Fruit fly (Drosophila melanogaster) whole organism, embryonic: Measurements from ENCODE around the gene CG6041.
A peak's percentile ranks its signal among the peaks of the same experiment; 100 is the strongest.

Source experiments
- Aef1 ChIP-seq: fragments of 200-800 bp; sonication (Bioruptor generic); IDR thresholded peaks from 3 replicates; pipeline ENCODE4 v1.3.6; 2022; ENCODE audit warnings: missing biosample characterization, missing genetic modification characterization
- Bteb2 ChIP-seq: fragments of 200-800 bp; sonication (Bioruptor generic); optimal IDR thresholded peaks from 2 replicates; lab custom pipeline; 2016; ENCODE audit warnings: missing biosample characterization, missing genetic modification characterization
- CG10267 ChIP-seq: fragments of 200-800 bp; sonication (Bioruptor generic); optimal IDR thresholded peaks from 2 replicates; lab custom pipeline; 2018; ENCODE audit warnings: missing biosample characterization, mild to moderate bottlenecking, missing genetic modification characterization, moderate library complexity
- CG11504 ChIP-seq: fragments of 200-800 bp; sonication (Bioruptor generic); optimal IDR thresholded peaks from 3 replicates; lab custom pipeline; 2019; ENCODE audit warnings: missing biosample characterization, mild to moderate bottlenecking, missing genetic modification characterization, moderate library complexity
- CG12391 ChIP-seq: fragments of 200-800 bp; sonication (Bioruptor generic); optimal IDR thresholded peaks from 3 replicates; lab custom pipeline; 2018; ENCODE audit warnings: missing biosample characterization, mild to moderate bottlenecking, missing genetic modification characterization, moderate library complexity
- CG12659 ChIP-seq: fragments of 200-800 bp; sonication (Bioruptor generic); optimal IDR thresholded peaks from 3 replicates; lab custom pipeline; 2017; ENCODE audit warnings: mild to moderate bottlenecking, missing biosample characterization, missing genetic modification reagents, missing genetic modification characterization
- CG14050 ChIP-seq: fragments of 200-800 bp; sonication (Bioruptor generic); IDR thresholded peaks from 3 replicates; pipeline ENCODE4 v1.3.6; 2022; ENCODE audit warnings: missing biosample characterization, missing genetic modification characterization
- CG17568 ChIP-seq: fragments of 200-800 bp; sonication (Bioruptor generic); optimal IDR thresholded peaks from 2 replicates; lab custom pipeline; 2018; ENCODE audit warnings: missing biosample characterization, mild to moderate bottlenecking, missing genetic modification characterization, moderate library complexity
- CG18011 ChIP-seq: fragments of 200-800 bp; sonication (Bioruptor generic); optimal IDR thresholded peaks from 2 replicates; lab custom pipeline; 2017; ENCODE audit warnings: missing biosample characterization, missing genetic modification characterization, mild to moderate bottlenecking, moderate library complexity, missing genotype
- CG18599 ChIP-seq: fragments of 200-800 bp; sonication (Bioruptor generic); optimal IDR thresholded peaks from 3 replicates; lab custom pipeline; 2017; ENCODE audit warnings: missing biosample characterization, missing genetic modification characterization, mild to moderate bottlenecking, moderate library complexity, missing genetic modification reagents
- CG2120 ChIP-seq: fragments of 200-800 bp; sonication (Bioruptor generic); optimal IDR thresholded peaks from 3 replicates; lab custom pipeline; 2016; ENCODE audit warnings: missing biosample characterization, missing genetic modification characterization
- CG2129 ChIP-seq: fragments of 200-800 bp; sonication (Bioruptor generic); IDR thresholded peaks from 2 replicates; pipeline ENCODE4 v1.3.6; 2022; ENCODE audit warnings: missing biosample characterization, missing genetic modification characterization; ENCODE audit not compliant: partially characterized antibody
- CG32767 ChIP-seq: fragments of 200-800 bp; sonication (Bioruptor generic); IDR thresholded peaks from 2 replicates; pipeline ENCODE4 v1.3.6; 2022; ENCODE audit warnings: missing biosample characterization, missing genetic modification characterization
- CG33557 ChIP-seq: fragments of 200-800 bp; sonication (Bioruptor generic); optimal IDR thresholded peaks from 2 replicates; lab custom pipeline; 2019; ENCODE audit warnings: missing biosample characterization, mild to moderate bottlenecking, missing genetic modification characterization, moderate library complexity
- CG7271 ChIP-seq: fragments of 200-800 bp; sonication (Bioruptor generic); optimal IDR thresholded peaks from 2 replicates; lab custom pipeline; 2018; ENCODE audit warnings: missing biosample characterization, mild to moderate bottlenecking, missing genetic modification characterization, moderate library complexity
- CG7556 ChIP-seq: fragments of 200-800 bp; sonication (Bioruptor generic); optimal IDR thresholded peaks from 2 replicates; lab custom pipeline; 2017; ENCODE audit warnings: missing biosample characterization, mild to moderate bottlenecking, missing genetic modification characterization
- CG7963 ChIP-seq: fragments of 200-800 bp; sonication (Bioruptor generic); IDR thresholded peaks from 3 replicates; pipeline ENCODE4 v1.3.6; 2022; ENCODE audit warnings: missing biosample characterization, missing genetic modification characterization; ENCODE audit not compliant: partially characterized antibody
- CG8388 ChIP-seq: fragments of 200-800 bp; sonication (Bioruptor generic); optimal IDR thresholded peaks from 2 replicates; lab custom pipeline; 2019; ENCODE audit warnings: missing biosample characterization, mild to moderate bottlenecking, missing genetic modification characterization, moderate library complexity
- CG8944 ChIP-seq: fragments of 200-800 bp; sonication (Bioruptor generic); optimal IDR thresholded peaks from 3 replicates; lab custom pipeline; 2016; ENCODE audit warnings: missing biosample characterization, missing genetic modification characterization
- CG9797 ChIP-seq: fragments of 200-800 bp; sonication (Bioruptor generic); optimal IDR thresholded peaks from 3 replicates; lab custom pipeline; 2018; ENCODE audit warnings: missing biosample characterization, mild to moderate bottlenecking, missing genetic modification characterization
- Dp ChIP-seq: fragments of 200-800 bp; sonication (Bioruptor generic); optimal IDR thresholded peaks from 2 replicates; lab custom pipeline; 2018; ENCODE audit warnings: missing biosample characterization, mild to moderate bottlenecking, missing genetic modification characterization, moderate library complexity
- E2f1 ChIP-seq: fragments of 200-800 bp; sonication (Bioruptor generic); IDR thresholded peaks from 2 replicates; pipeline ENCODE4 v1.3.6; 2022; ENCODE audit warnings: missing biosample characterization, missing genetic modification characterization
- Gsc ChIP-seq: fragments of 200-800 bp; sonication (Bioruptor generic); IDR thresholded peaks from 2 replicates; pipeline ENCODE4 v1.3.6; 2022; ENCODE audit warnings: missing biosample characterization, missing genetic modification characterization
- HLH54F ChIP-seq: fragments of 200-800 bp; sonication (Bioruptor generic); optimal IDR thresholded peaks from 3 replicates; lab custom pipeline; 2016; ENCODE audit warnings: missing biosample characterization, missing genetic modification characterization
- HmgD ChIP-seq: fragments of 200-800 bp; sonication (Bioruptor generic); optimal IDR thresholded peaks from 3 replicates; lab custom pipeline; 2016; ENCODE audit warnings: missing biosample characterization, missing genetic modification characterization
- Hr78 ChIP-seq, 2 experiments: fragments of 200-800 bp in 1 of 2; fragments of >200 bp in 1 of 2; sonication (Bioruptor generic) in 1 of 2; optimal IDR thresholded peaks; 2 replicates each; lab custom pipeline; 2017 to 2019; ENCODE audit warnings: missing biosample characterization in 2 of 2, missing genetic modification characterization in 2 of 2, mild to moderate bottlenecking in 1 of 2, moderate library complexity in 1 of 2
- MBD-R2 ChIP-seq: fragments of 200-800 bp; sonication (Bioruptor generic); IDR thresholded peaks from 2 replicates; pipeline ENCODE4 v1.3.6; 2022; ENCODE audit warnings: missing biosample characterization, missing genetic modification characterization
- Med ChIP-seq: fragments of 200-800 bp; sonication (Bioruptor generic); peaks from one replicate; lab custom pipeline; 2016; ENCODE audit warnings: missing biosample characterization, missing genetic modification characterization, mild to moderate bottlenecking, inconsistent platforms, moderate library complexity
- NFAT ChIP-seq: fragments of 200-800 bp; sonication (Bioruptor generic); IDR thresholded peaks from 2 replicates; pipeline ENCODE4 v1.3.6; 2022; ENCODE audit warnings: missing biosample characterization, missing genetic modification characterization
- Oli ChIP-seq: fragments of 200-800 bp; sonication (Bioruptor generic); optimal IDR thresholded peaks from 2 replicates; lab custom pipeline; 2018; ENCODE audit warnings: missing biosample characterization, mild to moderate bottlenecking, missing genetic modification characterization, moderate library complexity
- Opbp ChIP-seq: fragments of 200-800 bp; sonication (Bioruptor generic); IDR thresholded peaks from 3 replicates; pipeline ENCODE4 v1.3.6; 2022; ENCODE audit warnings: missing biosample characterization, missing genetic modification characterization; ENCODE audit not compliant: partially characterized antibody
- Side ChIP-seq: fragments of 200-800 bp; sonication (Bioruptor generic); optimal IDR thresholded peaks from 2 replicates; lab custom pipeline; 2016; ENCODE audit warnings: missing biosample characterization, missing genetic modification characterization
- caup ChIP-seq: fragments of 200-800 bp; sonication (Bioruptor generic); optimal IDR thresholded peaks from 3 replicates; lab custom pipeline; 2017; ENCODE audit warnings: missing biosample characterization, mild to moderate bottlenecking, missing genetic modification characterization, moderate library complexity; ENCODE audit not compliant: severe bottlenecking
- dimm ChIP-seq: fragments of 200-800 bp; sonication (Bioruptor generic); IDR thresholded peaks from 2 replicates; pipeline ENCODE4 v1.3.6; 2022; ENCODE audit warnings: missing biosample characterization, missing genetic modification characterization
- fu2 ChIP-seq: fragments of 200-800 bp; sonication (Bioruptor generic); optimal IDR thresholded peaks from 2 replicates; lab custom pipeline; 2016; ENCODE audit warnings: missing biosample characterization, missing genetic modification characterization
- grau ChIP-seq: fragments of 200-800 bp; optimal IDR thresholded peaks from 3 replicates; lab custom pipeline; 2019; ENCODE audit warnings: missing biosample characterization, mild to moderate bottlenecking, missing genetic modification characterization, moderate library complexity
- gro ChIP-seq: fragments of 200-800 bp; sonication (Bioruptor generic); optimal IDR thresholded peaks from 2 replicates; lab custom pipeline; 2016; ENCODE audit warnings: missing biosample characterization, missing genetic modification characterization
- hb ChIP-seq: fragments of 200-800 bp; sonication (Bioruptor generic); IDR thresholded peaks from 3 replicates; pipeline ENCODE4 v1.3.6; 2022; ENCODE audit warnings: missing biosample characterization, missing genetic modification characterization; ENCODE audit not compliant: partially characterized antibody
- ind ChIP-seq: fragments of 200-800 bp; sonication (Bioruptor generic); optimal IDR thresholded peaks from 3 replicates; lab custom pipeline; 2016; ENCODE audit warnings: missing biosample characterization, missing genetic modification characterization
- jumu ChIP-seq: fragments of 200-800 bp; sonication (Bioruptor generic); optimal IDR thresholded peaks from 3 replicates; lab custom pipeline; 2016; ENCODE audit warnings: missing biosample characterization, missing genetic modification characterization
- kni ChIP-seq: fragments of 200-800 bp; sonication (Bioruptor generic); optimal IDR thresholded peaks from 3 replicates; lab custom pipeline; 2017; ENCODE audit warnings: mild to moderate bottlenecking, missing biosample characterization, missing genetic modification reagents, missing genetic modification characterization
- lilli ChIP-seq: fragments of 200-800 bp; sonication (Bioruptor generic); optimal IDR thresholded peaks from 3 replicates; lab custom pipeline; 2016; ENCODE audit warnings: missing biosample characterization, missing genetic modification characterization
- luna ChIP-seq: fragments of 200-800 bp; sonication (Bioruptor generic); optimal IDR thresholded peaks from 2 replicates; lab custom pipeline; 2016; ENCODE audit warnings: missing biosample characterization, missing genetic modification characterization
- mam ChIP-seq: fragments of 200-800 bp; sonication (Bioruptor generic); optimal IDR thresholded peaks from 3 replicates; lab custom pipeline; 2016; ENCODE audit warnings: missing biosample characterization, missing genetic modification characterization
- phol ChIP-seq: fragments of 200-800 bp; sonication (Bioruptor generic); optimal IDR thresholded peaks from 3 replicates; lab custom pipeline; 2018; ENCODE audit warnings: missing biosample characterization, mild to moderate bottlenecking, missing genetic modification characterization, moderate library complexity
- sc ChIP-seq, 3 experiments: fragments of >200 bp in 2 of 3; fragments of 200-800 bp in 1 of 3; sonication (Bioruptor generic) in 1 of 3; optimal IDR thresholded peaks; 2 replicates in 2 of 3; 3 replicates in 1 of 3; lab custom pipeline; 2017; ENCODE audit warnings: mild to moderate bottlenecking in 1 of 3, missing biosample characterization in 1 of 3, missing genetic modification characterization in 1 of 3, missing genetic modification reagents in 1 of 3
- sim ChIP-seq: fragments of 200-800 bp; sonication (Bioruptor generic); IDR thresholded peaks from 2 replicates; pipeline ENCODE4 v1.3.6; 2022; ENCODE audit warnings: missing biosample characterization, missing genetic modification characterization
- toy ChIP-seq: fragments of 200-800 bp; sonication (Bioruptor generic); IDR thresholded peaks from 2 replicates; pipeline ENCODE4 v1.3.6; 2022; ENCODE audit warnings: missing biosample characterization, missing genetic modification characterization
- usp ChIP-seq: fragments of >200 bp; optimal IDR thresholded peaks from 2 replicates; lab custom pipeline; 2017; ENCODE audit warnings: missing biosample characterization, missing genetic modification characterization

CG6041 gene

DNA sequence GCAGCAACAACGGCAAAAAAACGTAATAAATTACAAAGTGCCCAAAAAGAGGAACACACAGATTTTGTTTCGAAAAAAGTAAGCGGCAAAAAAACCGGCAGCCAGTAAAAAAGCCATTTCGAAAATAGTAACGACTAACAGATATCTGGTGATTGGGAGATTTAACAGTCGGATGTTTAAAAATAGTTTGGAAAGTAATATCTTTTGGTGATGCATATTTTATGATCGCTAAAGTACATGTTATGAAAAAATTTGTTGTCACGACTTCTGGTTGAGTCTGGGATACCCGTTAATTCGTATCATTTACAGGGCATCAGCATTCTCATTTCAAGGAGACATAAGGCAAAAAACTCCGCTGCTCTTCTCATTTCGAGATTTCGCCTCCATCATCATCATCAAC lies 24.8 kb upstream of the CG6041 start (continued):
- TF ChIP-seq Gsc (no peak), CG8944 (GFP tag; lab: Kevin White, UChicago) (no peak), lilli (peak; percentile 42), NFAT (GFP tag; lab: Robert Waterston, UW) (no peak), sim (GFP tag; lab: Robert Waterston, UW) (no peak), toy (GFP tag; lab: Robert Waterston, UW) (no peak), Oli (tag; lab: Kevin White, UChicago) (peak; percentile 24), caup (GFP tag; lab: Kevin White, UChicago) (peak; percentile 13), HLH54F (no peak), Dp (GFP tag; lab: Kevin White, UChicago) (no peak), usp (no peak), HmgD (GFP tag; lab: Kevin White, UChicago) (no peak), CG10267 (tag; lab: Kevin White, UChicago) (no peak), Opbp (GFP tag; lab: Robert Waterston, UW) (no peak), dimm (GFP tag; lab: Robert Waterston, UW) (no peak), CG7271 (no peak), grau (peak; percentile 9), CG17568 (GFP tag; lab: Kevin White, UChicago) (no peak), phol (tag; lab: Kevin White, UChicago) (peak; percentile 3), Side (GFP tag; lab: Kevin White, UChicago) (no peak), CG12391 (peak; percentile 2), Med (GFP tag; lab: Kevin White, UChicago) (peak; percentile 83), fu2 (GFP tag; lab: Kevin White, UChicago) (no peak), Hr78 (GFP tag; optimal IDR thresholded peaks at IDR 0.05; lab: Kevin White, UChicago) (no peak), hb (GFP tag; lab: Robert Waterston, UW) (peak; percentile 44; the same call in 1 of the 3 replicates), gro (GFP tag; lab: Kevin White, UChicago) (no peak), jumu (peak; percentile 10), mam (GFP tag; lab: Kevin White, UChicago) (peak; percentile 53), ind (GFP tag; lab: Kevin White, UChicago) (peak; percentile 16), kni (no peak), Bteb2 (GFP tag; lab: Kevin White, UChicago) (no peak), CG11504 (tag; lab: Kevin White, UChicago) (peak; percentile 43), CG2120 (GFP tag; lab: Kevin White, UChicago) (peak; percentile 37), Aef1 (GFP tag; lab: Robert Waterston, UW) (no peak), luna (GFP tag; lab: Kevin White, UChicago) (no peak), CG12659 (GFP tag; lab: Kevin White, UChicago) (no peak), E2f1 (GFP tag; lab: Robert Waterston, UW) (0 out of 2 replicates have a peak, but pooled peaks have one; percentile 9), CG2129 (GFP tag; lab: Robert Waterston, UW) (no peak), CG18599 (GFP tag; lab: Kevin White, UChicago) (peak; percentile 39), CG7556 (GFP tag; lab: Kevin White, UChicago) (no peak), CG8388 (GFP tag; lab: Kevin White, UChicago) (no peak), CG7963 (GFP tag; lab: Robert Waterston, UW) (0 out of 3 replicates have a peak, but pooled peaks have one; percentile 30), sc (optimal IDR thresholded peaks at IDR 0.05; lab: Kevin White, UChicago) (no peak), sc (GFP tag; optimal IDR thresholded peaks at IDR 0.05; lab: Kevin White, UChicago) (no peak), CG14050 (GFP tag; lab: Robert Waterston, UW) (no peak; the same call in 2 of the 3 replicates), CG18011 (GFP tag; lab: Kevin White, UChicago) (no peak), MBD-R2 (GFP tag; lab: Robert Waterston, UW) (no peak), CG33557 (GFP tag; lab: Kevin White, UChicago) (no peak), CG9797 (no peak), CG32767 (GFP tag; lab: Robert Waterston, UW) (no peak)
